Fruit fly (Drosophila melanogaster): ENCODE data around the gene Eig71Ec.

- TF ChIP-seq CG8478 (optimal IDR thresholded peaks at IDR 0.05) (no peak), CTCF (optimal IDR thresholded peaks at IDR 0.05) (no peak)
Observed at dm6 chr3L:15690711-15691591, 38.9 kb upstream of the Eig71Ec start.

Measured in S2 (cell line).